Fruit fly (Drosophila melanogaster) whole organism, embryonic: ENCODE measurements around the gene AstC.

Source experiments
- Antp ChIP-seq: fragments of 200-800 bp; sonication (Bioruptor generic); optimal IDR thresholded peaks from 3 replicates; lab custom pipeline; 2016; ENCODE audit warnings: missing biosample characterization, missing genetic modification characterization
- Awh ChIP-seq: fragments of 200-800 bp; sonication (Bioruptor generic); IDR thresholded peaks from 2 replicates; pipeline ENCODE4, ENCODE4 v1.3.6; 2022; ENCODE audit warnings: missing biosample characterization, missing genetic modification characterization
- BEAF-32 ChIP-seq: fragments of 200-800 bp; sonication (Bioruptor generic); optimal IDR thresholded peaks from 3 replicates; lab custom pipeline; 2017; ENCODE audit warnings: missing biosample characterization, missing genetic modification characterization, mild to moderate bottlenecking, moderate library complexity, missing genetic modification reagents
- CG1024 ChIP-seq: fragments of 200-800 bp; sonication (Bioruptor generic); IDR thresholded peaks from 2 replicates; pipeline ENCODE4 v1.3.6; 2022; ENCODE audit warnings: missing biosample characterization, missing genetic modification characterization
- CG10959 ChIP-seq: fragments of 200-800 bp; sonication (Bioruptor generic); IDR thresholded peaks from 2 replicates; pipeline ENCODE4 v1.3.6; 2022; ENCODE audit warnings: missing biosample characterization, missing genetic modification characterization
- CG12071 ChIP-seq: fragments of 200-800 bp; sonication (Bioruptor generic); optimal IDR thresholded peaks from 3 replicates; lab custom pipeline; 2018; ENCODE audit warnings: missing biosample characterization, mild to moderate bottlenecking, missing genetic modification characterization
- CG14667 ChIP-seq: fragments of 200-800 bp; sonication (Bioruptor generic); IDR thresholded peaks from 2 replicates; pipeline ENCODE4 v1.3.6; 2022; ENCODE audit warnings: missing biosample characterization, missing genetic modification characterization
- CG15696 ChIP-seq: fragments of 200-800 bp; sonication (Bioruptor generic); optimal IDR thresholded peaks from 2 replicates; lab custom pipeline; 2019; ENCODE audit warnings: missing biosample characterization, mild to moderate bottlenecking, missing genetic modification characterization, moderate library complexity
- CG17328 ChIP-seq: fragments of 200-800 bp; sonication (Bioruptor generic); IDR thresholded peaks from 2 replicates; pipeline ENCODE4 v1.3.6; 2022; ENCODE audit warnings: missing biosample characterization, missing genetic modification characterization
- CG17361 ChIP-seq: fragments of 200-800 bp; sonication (Bioruptor generic); IDR thresholded peaks from 3 replicates; pipeline ENCODE4 v1.3.6; 2022; ENCODE audit warnings: missing biosample characterization, missing genetic modification characterization
- CG2889 ChIP-seq: fragments of 200-800 bp; sonication (Bioruptor generic); IDR thresholded peaks from 3 replicates; pipeline ENCODE4 v1.3.6; 2022; ENCODE audit warnings: missing biosample characterization, missing genetic modification characterization
- CG3163 ChIP-seq: fragments of 200-800 bp; sonication (Bioruptor generic); optimal IDR thresholded peaks from 3 replicates; lab custom pipeline; 2016; ENCODE audit warnings: missing biosample characterization, missing genetic modification characterization
- CG34224 ChIP-seq: fragments of 200-800 bp; sonication (Bioruptor generic); IDR thresholded peaks from 3 replicates; pipeline ENCODE4 v1.3.6; 2022; ENCODE audit warnings: missing biosample characterization, missing genetic modification characterization; ENCODE audit not compliant: partially characterized antibody
- CG7786 ChIP-seq: fragments of 200-800 bp; sonication (Bioruptor generic); optimal IDR thresholded peaks from 2 replicates; lab custom pipeline; 2016; ENCODE audit warnings: missing biosample characterization, missing genetic modification characterization
- CG7928 ChIP-seq: fragments of 200-800 bp; sonication (Bioruptor generic); optimal IDR thresholded peaks from 2 replicates; lab custom pipeline; 2017; ENCODE audit warnings: missing biosample characterization, mild to moderate bottlenecking, missing genetic modification characterization
- Dref ChIP-seq: fragments of 200-800 bp; sonication (Bioruptor generic); IDR thresholded peaks from 2 replicates; pipeline ENCODE4 v1.3.6; 2022; ENCODE audit warnings: missing biosample characterization, missing genetic modification characterization
- E2f1 ChIP-seq: fragments of 200-800 bp; sonication (Bioruptor generic); IDR thresholded peaks from 2 replicates; pipeline ENCODE4 v1.3.6; 2022; ENCODE audit warnings: missing biosample characterization, missing genetic modification characterization
- Ets97D ChIP-seq: fragments of 200-800 bp; sonication (Bioruptor generic); optimal IDR thresholded peaks from 3 replicates; lab custom pipeline; 2016; ENCODE audit warnings: missing biosample characterization, missing genetic modification characterization
- HHEX ChIP-seq: fragments of 200-800 bp; sonication (Bioruptor generic); optimal IDR thresholded peaks from 3 replicates; lab custom pipeline; 2017; ENCODE audit warnings: missing biosample characterization, mild to moderate bottlenecking, missing genetic modification characterization, missing genetic modification reagents
- HLH54F ChIP-seq: fragments of 200-800 bp; sonication (Bioruptor generic); optimal IDR thresholded peaks from 3 replicates; lab custom pipeline; 2016; ENCODE audit warnings: missing biosample characterization, missing genetic modification characterization
- Kr ChIP-seq: fragments of 200-800 bp; sonication (Bioruptor generic); optimal IDR thresholded peaks from 2 replicates; lab custom pipeline; 2017; ENCODE audit warnings: missing biosample characterization, mild to moderate bottlenecking, missing genetic modification characterization
- MBD-R2 ChIP-seq: fragments of 200-800 bp; sonication (Bioruptor generic); IDR thresholded peaks from 2 replicates; pipeline ENCODE4 v1.3.6; 2022; ENCODE audit warnings: missing biosample characterization, missing genetic modification characterization
- MTF-1 ChIP-seq: fragments of 200-800 bp; sonication (Bioruptor generic); optimal IDR thresholded peaks from 2 replicates; lab custom pipeline; 2018; ENCODE audit warnings: missing biosample characterization, mild to moderate bottlenecking, missing genetic modification characterization, borderline replicate concordance
- NC2β ChIP-seq: fragments of 200-800 bp; sonication (Bioruptor generic); optimal IDR thresholded peaks from 2 replicates; lab custom pipeline; 2016; ENCODE audit warnings: missing biosample characterization, missing genetic modification characterization
- Spps ChIP-seq: fragments of 200-800 bp; sonication (Bioruptor generic); optimal IDR thresholded peaks from 2 replicates; lab custom pipeline; 2018; ENCODE audit warnings: missing biosample characterization, mild to moderate bottlenecking, missing genetic modification characterization
- YL-1 ChIP-seq: fragments of 200-800 bp; sonication (Bioruptor generic); optimal IDR thresholded peaks from 3 replicates; lab custom pipeline; 2017; ENCODE audit warnings: missing biosample characterization, mild to moderate bottlenecking, missing genetic modification characterization
- ap ChIP-seq: fragments of 200-800 bp; sonication (Bioruptor generic); IDR thresholded peaks from 2 replicates; pipeline ENCODE4 v1.3.6; 2022; ENCODE audit warnings: missing biosample characterization, missing genetic modification characterization
- cas ChIP-seq: fragments of 200-800 bp; sonication (Bioruptor generic); IDR thresholded peaks from 2 replicates; pipeline ENCODE4 v1.3.6; 2022; ENCODE audit warnings: missing biosample characterization, missing genetic modification characterization
- chinmo ChIP-seq: fragments of 200-800 bp; sonication (Bioruptor generic); IDR thresholded peaks from 4 replicates; pipeline ENCODE4 v1.3.6; 2022; ENCODE audit warnings: missing biosample characterization, missing genetic modification characterization; ENCODE audit not compliant: partially characterized antibody
- fd64A ChIP-seq: fragments of 200-800 bp; sonication (Bioruptor generic); optimal IDR thresholded peaks from 3 replicates; lab custom pipeline; 2018; ENCODE audit warnings: missing biosample characterization, mild to moderate bottlenecking, missing genetic modification characterization
- gcm ChIP-seq: fragments of 200-800 bp; sonication (Bioruptor generic); optimal IDR thresholded peaks from 2 replicates; lab custom pipeline; 2019; ENCODE audit warnings: missing biosample characterization, mild to moderate bottlenecking, missing genetic modification characterization, moderate library complexity
- gcm2 ChIP-seq: fragments of 200-800 bp; sonication (Bioruptor generic); optimal IDR thresholded peaks from 2 replicates; lab custom pipeline; 2016; ENCODE audit warnings: missing biosample characterization, missing genetic modification characterization
- grau ChIP-seq: fragments of 200-800 bp; optimal IDR thresholded peaks from 3 replicates; lab custom pipeline; 2019; ENCODE audit warnings: missing biosample characterization, mild to moderate bottlenecking, missing genetic modification characterization, moderate library complexity
- gro ChIP-seq: fragments of 200-800 bp; sonication (Bioruptor generic); optimal IDR thresholded peaks from 2 replicates; lab custom pipeline; 2016; ENCODE audit warnings: missing biosample characterization, missing genetic modification characterization
- jing ChIP-seq: fragments of 200-800 bp; sonication (Bioruptor generic); optimal IDR thresholded peaks from 2 replicates; lab custom pipeline; 2018; ENCODE audit warnings: missing biosample characterization, mild to moderate bottlenecking, missing genetic modification characterization
- nau ChIP-seq: fragments of 200-800 bp; sonication (Bioruptor generic); optimal IDR thresholded peaks from 3 replicates; lab custom pipeline; 2017; ENCODE audit warnings: missing biosample characterization, mild to moderate bottlenecking, missing genetic modification characterization, missing genetic modification reagents
- onecut ChIP-seq: fragments of 200-800 bp; sonication (Bioruptor generic); IDR thresholded peaks from 2 replicates; pipeline ENCODE4 v1.3.6; 2022; ENCODE audit warnings: missing biosample characterization, missing genetic modification characterization
- p53 ChIP-seq: fragments of 200-800 bp; sonication (Bioruptor generic); optimal IDR thresholded peaks from 2 replicates; lab custom pipeline; 2016; ENCODE audit warnings: missing biosample characterization, missing genetic modification characterization
- pum ChIP-seq: fragments of 200-800 bp; sonication (Bioruptor generic); optimal IDR thresholded peaks from 2 replicates; lab custom pipeline; 2016; ENCODE audit warnings: missing biosample characterization, missing genetic modification characterization
- pzg ChIP-seq: fragments of 200-800 bp; sonication (Bioruptor generic); optimal IDR thresholded peaks from 3 replicates; lab custom pipeline; 2018; ENCODE audit warnings: missing biosample characterization, mild to moderate bottlenecking, missing genetic modification characterization, moderate library complexity
- sens ChIP-seq: fragments of 200-800 bp; sonication (Bioruptor generic); peaks from one replicate; lab custom pipeline; 2016; ENCODE audit warnings: missing biosample characterization, missing genetic modification characterization
- so ChIP-seq: fragments of 200-800 bp; sonication (Bioruptor generic); IDR thresholded peaks from 3 replicates; pipeline ENCODE4 v1.3.6; 2022; ENCODE audit warnings: missing biosample characterization, missing genetic modification characterization
- sqz ChIP-seq: fragments of 200-800 bp; sonication (Bioruptor generic); optimal IDR thresholded peaks from 3 replicates; lab custom pipeline; 2018; ENCODE audit warnings: missing biosample characterization, mild to moderate bottlenecking, missing genetic modification characterization
- sug ChIP-seq: fragments of 200-800 bp; optimal IDR thresholded peaks from 2 replicates; lab custom pipeline; 2019; ENCODE audit warnings: missing biosample characterization, mild to moderate bottlenecking, missing genetic modification characterization, moderate library complexity
- tna ChIP-seq: fragments of 200-800 bp; sonication (Bioruptor generic); IDR thresholded peaks from 2 replicates; pipeline ENCODE4 v1.3.6; 2022; ENCODE audit warnings: missing biosample characterization, missing genetic modification characterization; ENCODE audit not compliant: partially characterized antibody
- twi ChIP-seq: fragments of 200-800 bp; optimal IDR thresholded peaks from 2 replicates; lab custom pipeline; 2019; ENCODE audit warnings: missing biosample characterization, mild to moderate bottlenecking, missing genetic modification characterization, moderate library complexity
- tx ChIP-seq: fragments of 200-800 bp; sonication (Bioruptor generic); optimal IDR thresholded peaks from 2 replicates; lab custom pipeline; 2016; ENCODE audit warnings: missing biosample characterization, missing genetic modification characterization
- unc-4 ChIP-seq: fragments of 200-800 bp; sonication (Bioruptor generic); IDR thresholded peaks from 2 replicates; pipeline ENCODE4 v1.3.6; 2022; ENCODE audit warnings: missing biosample characterization, missing genetic modification characterization; ENCODE audit not compliant: partially characterized antibody
- zen2 ChIP-seq: fragments of 200-800 bp; sonication (Bioruptor generic); IDR thresholded peaks from 3 replicates; pipeline ENCODE4 v1.3.6; 2022; ENCODE audit warnings: missing biosample characterization, missing genetic modification characterization; ENCODE audit not compliant: partially characterized antibody

The AstC gene

dm6 chr2L:11057333-11058110 lies 23.7 kb downstream of the AstC start (continued):
- TF ChIP-seq sens (GFP tag; lab: Kevin White, UChicago) = peak; percentile 97
- peak; percentile 56 for TF ChIP-seq E2f1 (GFP tag; lab: Robert Waterston, UW)
- peak; percentile 74 for TF ChIP-seq so (GFP tag; lab: Robert Waterston, UW)
- peak; percentile 19; the same call in 1 of the 2 replicates for TF ChIP-seq Awh (GFP tag; lab: Robert Waterston, UW)
- no peak for TF ChIP-seq zen2 (GFP tag; lab: Robert Waterston, UW)
- TF ChIP-seq pzg (GFP tag; lab: Kevin White, UChicago) = no peak
- peak; percentile 19 for TF ChIP-seq YL-1 (GFP tag; lab: Kevin White, UChicago)
- peak; percentile 65 for TF ChIP-seq HHEX
- TF ChIP-seq tna = no peak
- peak; percentile 65 for TF ChIP-seq CG17328 (GFP tag; lab: Robert Waterston, UW)
- no peak for TF ChIP-seq Dref (GFP tag; lab: Robert Waterston, UW)
- peak; percentile 63 for TF ChIP-seq HLH54F (GFP tag; lab: Kevin White, UChicago)
- no peak for TF ChIP-seq CG7928 (GFP tag; lab: Kevin White, UChicago)
- peak; percentile 63 for TF ChIP-seq nau
- no peak for TF ChIP-seq Kr (GFP tag; lab: Kevin White, UChicago)
- peak; percentile 52 for TF ChIP-seq sqz (GFP tag; lab: Kevin White, UChicago)
- TF ChIP-seq CG2889 = peak; percentile 39; the same call in 1 of the 3 replicates
- TF ChIP-seq BEAF-32 (GFP tag; lab: Kevin White, UChicago) = no peak
- no peak for TF ChIP-seq Ets97D (GFP tag; lab: Kevin White, UChicago)
- TF ChIP-seq CG7786 (GFP tag; lab: Kevin White, UChicago) = peak; percentile 58
- peak; percentile 88 for TF ChIP-seq CG17361 (GFP tag; lab: Robert Waterston, UW)
- TF ChIP-seq ap (GFP tag; lab: Robert Waterston, UW) = peak; percentile 60
- peak; percentile 52; the same call in 1 of the 2 replicates for TF ChIP-seq CG14667 (GFP tag; lab: Robert Waterston, UW)
- TF ChIP-seq NC2β = peak; percentile 72
- TF ChIP-seq fd64A (GFP tag; lab: Kevin White, UChicago) = peak; percentile 26
- TF ChIP-seq CG10959 (GFP tag; lab: Robert Waterston, UW) = peak; percentile 49; the same call in 1 of the 2 replicates
- peak; percentile 83 for TF ChIP-seq gcm2 (GFP tag; lab: Kevin White, UChicago)
- no peak for TF ChIP-seq unc-4 (GFP tag; lab: Robert Waterston, UW)
- TF ChIP-seq MTF-1 (GFP tag; lab: Kevin White, UChicago) = no peak
- TF ChIP-seq gcm (GFP tag; lab: Kevin White, UChicago) = peak; percentile 54
- peak; percentile 38 for TF ChIP-seq twi (tag; lab: Kevin White, UChicago)
- peak; percentile 36; the same call in 1 of the 2 replicates for TF ChIP-seq onecut (GFP tag; lab: Robert Waterston, UW)
- TF ChIP-seq grau (tag; lab: Kevin White, UChicago) = peak; percentile 99
- TF ChIP-seq CG12071 (GFP tag; lab: Kevin White, UChicago) = no peak
- peak; percentile 78; the same call in 2 of the 4 replicates for TF ChIP-seq chinmo (GFP tag; lab: Robert Waterston, UW)
- TF ChIP-seq MBD-R2 (GFP tag; lab: Robert Waterston, UW) = no peak; the same call in 1 of the 2 replicates
- TF ChIP-seq p53 (GFP tag; lab: Kevin White, UChicago) = no peak
- no peak for TF ChIP-seq CG34224 (GFP tag; lab: Robert Waterston, UW)
- peak; percentile 7 for TF ChIP-seq gro (GFP tag; lab: Kevin White, UChicago)
- TF ChIP-seq CG15696 (tag; lab: Kevin White, UChicago) = no peak
- TF ChIP-seq tx (GFP tag; lab: Kevin White, UChicago) = peak; percentile 50
- TF ChIP-seq CG3163 = peak; percentile 91
- TF ChIP-seq jing (GFP tag; lab: Kevin White, UChicago) = peak; percentile 77
- peak; percentile 45; the same call in 1 of the 2 replicates for TF ChIP-seq CG1024 (GFP tag; lab: Robert Waterston, UW)
- no peak for TF ChIP-seq Antp (GFP tag; lab: Kevin White, UChicago)
- peak; percentile 94 for TF ChIP-seq sug
- TF ChIP-seq cas (GFP tag; lab: Robert Waterston, UW) = peak; percentile 44; the same call in 1 of the 2 replicates
- peak; percentile 1 for TF ChIP-seq Spps
- peak; percentile 38 for TF ChIP-seq pum (GFP tag; lab: Kevin White, UChicago)
